Fruit fly (Drosophila melanogaster) whole organism, pupa: Measurements from ENCODE around the gene CG31835.

Experiments
- CG14655 ChIP-seq: fragments of 200-800 bp; sonication (Bioruptor generic); optimal IDR thresholded peaks from 3 replicates; lab custom pipeline; 2017; ENCODE audit warnings: mild to moderate bottlenecking, missing biosample characterization, missing genetic modification reagents, missing genetic modification characterization
- CG17806 ChIP-seq: fragments of 200-800 bp; sonication (Bioruptor generic); optimal IDR thresholded peaks from 2 replicates; lab custom pipeline; 2018; ENCODE audit warnings: missing biosample characterization, mild to moderate bottlenecking, missing genetic modification characterization, moderate library complexity
- D1 ChIP-seq: fragments of 200-800 bp; sonication (Bioruptor generic); optimal IDR thresholded peaks from 2 replicates; lab custom pipeline; 2018; ENCODE audit warnings: missing biosample characterization, mild to moderate bottlenecking, missing genetic modification characterization, moderate library complexity
- EcR ChIP-seq: fragments of 200-800 bp; sonication (Bioruptor generic); optimal IDR thresholded peaks from 3 replicates; lab custom pipeline; 2019; ENCODE audit warnings: missing biosample characterization, missing genetic modification characterization, mild to moderate bottlenecking, moderate library complexity, missing genetic modification reagents
- Pif1B ChIP-seq: fragments of 200-800 bp; sonication (Bioruptor generic); optimal IDR thresholded peaks from 3 replicates; lab custom pipeline; 2016; ENCODE audit warnings: missing biosample characterization, missing genetic modification characterization
- fd96Ca ChIP-seq: fragments of 200-800 bp; sonication (Bioruptor generic); IDR thresholded peaks from 3 replicates; pipeline ENCODE4 v1.3.6; 2022; ENCODE audit warnings: missing biosample characterization, missing genetic modification characterization

DNA sequence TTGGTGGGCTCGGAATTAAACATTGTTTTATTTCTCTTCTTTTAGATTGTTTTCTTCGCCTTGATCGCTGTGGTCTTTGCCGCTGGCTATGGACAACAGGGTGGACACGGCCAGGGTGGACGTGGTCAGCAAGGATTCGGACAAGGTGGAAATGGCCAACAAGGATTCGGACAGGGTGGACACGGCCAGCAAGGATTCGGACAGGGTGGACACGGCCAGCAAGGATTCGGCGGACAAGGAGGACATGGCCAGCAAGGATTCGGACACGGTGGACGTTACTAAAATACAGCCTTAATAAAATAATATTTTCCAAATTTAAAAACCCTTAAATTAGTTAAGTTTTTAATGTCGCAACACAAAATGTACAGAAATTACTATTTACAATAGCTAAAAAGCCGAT lies 7.7 kb downstream of the CG31835 start:
- no peak for TF ChIP-seq fd96Ca (GFP tag; lab: Robert Waterston, UW)
- TF ChIP-seq CG14655 (GFP tag; lab: Kevin White, UChicago), result no peak
- no peak for TF ChIP-seq EcR (GFP tag; lab: Kevin White, UChicago)
- no peak for TF ChIP-seq CG17806 (tag; lab: Kevin White, UChicago)
- TF ChIP-seq D1 (tag; lab: Kevin White, UChicago), result no peak
- TF ChIP-seq Pif1B, result no peak
